Worm (Caenorhabditis elegans) whole organism, young adult: ENCODE results near the gene F16B12.1.

Experiments
- B0035.1 ChIP-seq: sonication (generic microtip); optimal IDR thresholded peaks from 2 replicates; lab custom pipeline; 2016; ENCODE audit warnings: missing genetic modification characterization, mild to moderate bottlenecking, missing compliant biosample characterization, missing genotype, missing genetic modification reagents
- B0261.1 ChIP-seq: sonication (generic microtip); optimal IDR thresholded peaks from 2 replicates; lab custom pipeline; 2016; ENCODE audit warnings: mild to moderate bottlenecking, missing genetic modification characterization, moderate library complexity, missing compliant biosample characterization
- B0336.3 ChIP-seq: fragments of 200-800 bp; sonication (Bioruptor generic); IDR thresholded peaks from 2 replicates; pipeline ENCODE4 v1.3.6; 2022; ENCODE audit warnings: missing genetic modification characterization, missing compliant biosample characterization
- D2030.7 ChIP-seq: fragments of 200-800 bp; sonication (Bioruptor generic); IDR thresholded peaks from 2 replicates; pipeline ENCODE4 v1.3.6; 2022; ENCODE audit warnings: missing genetic modification reagents, missing genetic modification characterization, missing compliant biosample characterization
- F23B12.7 ChIP-seq: sonication (generic microtip); optimal IDR thresholded peaks from 2 replicates; lab custom pipeline; 2017; ENCODE audit warnings: missing genetic modification characterization, mild to moderate bottlenecking, missing compliant biosample characterization, antibody characterized with exemption, moderate library complexity; ENCODE audit not compliant: insufficient read depth
- Y53F4B.3 ChIP-seq: fragments of 200-800 bp; sonication (Bioruptor generic); IDR thresholded peaks from 2 replicates; pipeline ENCODE4 v1.3.6; 2022; ENCODE audit warnings: missing genetic modification reagents, missing genetic modification characterization, missing compliant biosample characterization
- Y79H2A.3 ChIP-seq: fragments of 200-800 bp; sonication (Bioruptor generic); conservative IDR thresholded peaks from 2 replicates; pipeline ENCODE4 v1.3.6; 2022; ENCODE audit warnings: missing genetic modification reagents, missing genetic modification characterization, missing compliant biosample characterization
- attf-6 ChIP-seq: fragments of 200-800 bp; sonication (Bioruptor generic); IDR thresholded peaks from 2 replicates; pipeline ENCODE4 v1.3.6; 2022; ENCODE audit warnings: missing genetic modification reagents, missing genetic modification characterization, missing compliant biosample characterization
- dox-1 ChIP-seq: fragments of 200-800 bp; sonication (Bioruptor generic); IDR thresholded peaks from 2 replicates; pipeline ENCODE4 v1.3.6; 2022; ENCODE audit warnings: missing genetic modification reagents, missing genetic modification characterization, missing compliant biosample characterization
- dpl-1 ChIP-seq: fragments of 150-350 bp; optimal IDR thresholded peaks from 2 replicates; lab custom pipeline; 2014; ENCODE audit warnings: missing biosample characterization, missing genetic modification reagents, missing genetic modification characterization
- egl-18 ChIP-seq: fragments of 200-800 bp; sonication (Bioruptor generic); IDR thresholded peaks from 2 replicates; pipeline ENCODE4 v1.3.6; 2022; ENCODE audit warnings: missing genetic modification reagents, missing genetic modification characterization, missing compliant biosample characterization
- egrh-3 ChIP-seq: fragments of 200-800 bp; sonication (Bioruptor generic); IDR thresholded peaks from 2 replicates; pipeline ENCODE4 v1.3.6; 2022; ENCODE audit warnings: missing genetic modification reagents, missing genetic modification characterization, missing compliant biosample characterization
- ekl-4 ChIP-seq: fragments of 200-800 bp; sonication (Bioruptor generic); IDR thresholded peaks from 2 replicates; pipeline ENCODE4 v1.3.6; 2022; ENCODE audit warnings: missing genetic modification reagents, missing genetic modification characterization, missing compliant biosample characterization
- hmg-1.2 ChIP-seq: fragments of 200-800 bp; sonication (Bioruptor generic); IDR thresholded peaks from 2 replicates; pipeline ENCODE4 v1.3.6; 2022; ENCODE audit warnings: missing genetic modification reagents, missing genetic modification characterization, missing compliant biosample characterization
- lin-26 ChIP-seq: fragments of 200-800 bp; sonication (Bioruptor generic); IDR thresholded peaks from 2 replicates; pipeline ENCODE4 v1.3.6; 2022; ENCODE audit warnings: missing genetic modification reagents, missing genetic modification characterization, missing compliant biosample characterization
- madf-3 ChIP-seq: fragments of 200-800 bp; sonication (Bioruptor generic); IDR thresholded peaks from 2 replicates; pipeline ENCODE4 v1.3.6; 2022; ENCODE audit warnings: missing genetic modification reagents, missing genetic modification characterization, missing compliant biosample characterization
- madf-6 ChIP-seq: fragments of 200-800 bp; sonication (Bioruptor generic); IDR thresholded peaks from 2 replicates; pipeline ENCODE4 v1.3.6; 2022; ENCODE audit warnings: missing genetic modification reagents, missing genetic modification characterization, missing compliant biosample characterization
- mcd-1 ChIP-seq: fragments of 200-800 bp; sonication (Bioruptor generic); IDR thresholded peaks from 2 replicates; pipeline ENCODE4 v1.3.6; 2022; ENCODE audit warnings: missing genetic modification reagents, missing genetic modification characterization, missing compliant biosample characterization
- nfyb-1 ChIP-seq: fragments of 200-800 bp; sonication (Bioruptor generic); IDR thresholded peaks from 2 replicates; pipeline ENCODE4 v1.3.6; 2022; ENCODE audit warnings: missing genetic modification reagents, missing genetic modification characterization, missing compliant biosample characterization
- pbrm-1 ChIP-seq: fragments of 200-800 bp; sonication (Bioruptor generic); IDR thresholded peaks from 2 replicates; pipeline ENCODE4 v1.3.6; 2022; ENCODE audit warnings: missing genetic modification reagents, missing genetic modification characterization, missing compliant biosample characterization
- rpc-1 ChIP-seq, 2 experiments: fragments of 150-350 bp in 1 of 2; sonication (generic microtip) in 1 of 2; optimal IDR thresholded peaks; 2 replicates each; lab custom pipeline; 2014 to 2018; ENCODE audit warnings: missing biosample characterization in 1 of 2, missing genetic modification characterization in 1 of 2, missing genetic modification reagents in 1 of 2, missing genotype in 1 of 2
- snpc-4 ChIP-seq, 5 experiments: fragments of 150-350 bp in 1 of 5; sonication (generic microtip) in 4 of 5; optimal IDR thresholded peaks; 2 replicates each; lab custom pipeline; 2014 to 2018; ENCODE audit warnings: missing genetic modification characterization in 5 of 5, missing biosample characterization in 3 of 5, antibody characterized with exemption in 2 of 5, mild to moderate bottlenecking in 2 of 5, missing compliant biosample characterization in 2 of 5, missing genotype in 2 of 5, moderate library complexity in 2 of 5, missing genetic modification reagents in 1 of 5
- tbp1 ChIP-seq: fragments of 200-800 bp; sonication (Bioruptor generic); optimal IDR thresholded peaks from 2 replicates; lab custom pipeline; 2018; ENCODE audit warnings: mild to moderate bottlenecking, missing genetic modification characterization, missing compliant biosample characterization
- tlf-1 ChIP-seq: fragments of 200-800 bp; sonication (Bioruptor generic); optimal IDR thresholded peaks from 2 replicates; lab custom pipeline; 2018; ENCODE audit warnings: mild to moderate bottlenecking, missing genetic modification characterization, missing compliant biosample characterization
- ztf-25 ChIP-seq: fragments of 200-800 bp; sonication (Bioruptor generic); IDR thresholded peaks from 2 replicates; pipeline ENCODE4 v1.3.6; 2022; ENCODE audit warnings: missing genetic modification reagents, missing genetic modification characterization, missing compliant biosample characterization
- ztf-6 ChIP-seq: fragments of 200-800 bp; sonication (Bioruptor generic); IDR thresholded peaks from 2 replicates; pipeline ENCODE4 v1.3.6; 2022; ENCODE audit warnings: missing genetic modification reagents, missing genetic modification characterization, missing compliant biosample characterization

Gene F16B12.1

DNA sequence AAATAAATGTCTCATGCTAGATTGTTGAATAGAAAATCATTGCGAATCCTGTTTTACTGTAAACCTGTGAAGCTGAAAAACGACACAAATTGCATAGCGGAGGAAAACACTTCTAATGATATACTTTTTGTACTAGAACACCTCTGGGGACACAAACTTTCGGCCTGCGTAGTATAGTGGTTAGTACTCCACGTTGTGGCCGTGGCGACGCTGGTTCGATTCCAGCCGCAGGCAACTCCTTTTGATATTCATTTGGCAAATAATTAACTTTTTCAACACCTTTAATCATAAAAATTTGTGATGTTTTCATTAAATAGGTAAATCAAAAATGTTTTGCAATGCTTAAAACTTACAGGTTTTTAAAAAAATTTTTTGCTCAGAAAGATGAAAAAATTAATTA, 49.6 kb downstream of the F16B12.1 start (continued):
- no peak for TF ChIP-seq madf-3 (GFP tag; lab: Robert Waterston, UW)
- TF ChIP-seq dpl-1, result no peak
- no peak for TF ChIP-seq ztf-6 (GFP tag; lab: Robert Waterston, UW)
- TF ChIP-seq Y79H2A.3 (GFP tag; lab: Robert Waterston, UW), result no peak
- no peak for TF ChIP-seq egl-18 (GFP tag; lab: Robert Waterston, UW)
- no peak for TF ChIP-seq B0035.1 (tag; lab: Kevin White, UChicago)
- no peak for TF ChIP-seq tlf-1 (GFP tag; lab: Kevin White, UChicago)
- peak; percentile 44; the same call in 1 of the 2 replicates for TF ChIP-seq Y53F4B.3 (GFP tag; lab: Robert Waterston, UW)
- TF ChIP-seq B0336.3, result no peak
- TF ChIP-seq F23B12.7 (tag; lab: Kevin White, UChicago), result peak; percentile 56
- TF ChIP-seq ztf-25 (GFP tag; lab: Robert Waterston, UW), result 0 out of 2 replicates have a peak, but pooled peaks have one; percentile 37

DNA sequence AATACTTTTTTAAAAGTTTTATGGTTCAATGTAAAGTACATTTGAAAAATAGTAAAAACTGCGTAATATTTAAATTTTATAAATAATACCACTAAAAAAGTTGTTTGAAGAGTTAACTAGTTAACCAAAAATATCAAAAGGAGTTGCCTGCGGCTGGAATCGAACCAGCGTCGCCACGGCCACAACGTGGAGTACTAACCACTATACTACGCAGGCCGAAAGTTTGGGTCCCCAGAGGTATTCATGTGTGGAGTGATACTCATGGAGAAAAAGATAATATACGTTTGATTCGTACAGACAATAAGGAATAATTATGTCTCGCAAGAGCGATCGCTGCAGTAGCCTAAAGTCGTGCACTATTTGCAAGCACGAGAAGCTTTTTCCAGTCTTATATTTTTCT, 51.5 kb downstream of the F16B12.1 start:
- TF ChIP-seq tbp1 (peak; percentile 90), lin-26 (peak; percentile 77), dox-1 (peak; percentile 58), pbrm-1 (GFP tag; lab: Robert Waterston, UW) (peak; percentile 90), egrh-3 (GFP tag; lab: Robert Waterston, UW) (0 out of 2 replicates have a peak, but pooled peaks have one; percentile 12), hmg-1.2 (GFP tag; lab: Robert Waterston, UW) (peak; percentile 59), snpc-4 (GFP tag; optimal IDR thresholded peaks at IDR 0.05; lab: Kevin White, UChicago) (peak; percentile 1), snpc-4 (tag; optimal IDR thresholded peaks at IDR 0.05; lab: Kevin White, UChicago) (peak in 1 of 4 experiments; percentile 49), D2030.7 (peak; percentile 88), attf-6 (GFP tag; lab: Robert Waterston, UW) (0 out of 2 replicates have a peak, but pooled peaks have one; percentile 34), mcd-1 (GFP tag; lab: Robert Waterston, UW) (0 out of 2 replicates have a peak, but pooled peaks have one; percentile 16), B0261.1 (peak; percentile 70), ekl-4 (GFP tag; lab: Robert Waterston, UW) (0 out of 2 replicates have a peak, but pooled peaks have one; percentile 40), nfyb-1 (GFP tag; lab: Robert Waterston, UW) (peak; percentile 52; the same call in 1 of the 2 replicates), madf-6 (0 out of 2 replicates have a peak, but pooled peaks have one; percentile 29), rpc-1 (optimal IDR thresholded peaks at IDR 0.05; lab: Kevin White, UChicago) (peak; percentile 47), rpc-1 (tag; optimal IDR thresholded peaks at IDR 0.05; lab: Kevin White, UChicago) (peak; percentile 67)
